Worm (Caenorhabditis elegans): ENCODE measurements around the gene srh-11.

- TF ChIP-seq let-526 (GFP tag; IDR thresholded peaks at IDR 0.05) (no peak), unc-62 (GFP tag; optimal IDR thresholded peaks at IDR 0.05) (no peak), cebp-1 (GFP tag; IDR thresholded peaks at IDR 0.05) (no peak), cebp-1 (tag; optimal IDR thresholded peaks at IDR 0.05) (no peak), Y67H2A.10 (GFP tag; conservative IDR thresholded peaks at IDR 0.05) (no peak), sea-2 (GFP tag; IDR thresholded peaks at IDR 0.05) (no peak), pha-4 (tag; optimal IDR thresholded peaks at IDR 0.05) (no peak), mes-4 (tag; optimal IDR thresholded peaks at IDR 0.05) (no peak), ceh-79 (tag; optimal IDR thresholded peaks at IDR 0.05) (no peak), dox-1 (GFP tag; IDR thresholded peaks at IDR 0.05) (no peak), F23B12.7 (tag; optimal IDR thresholded peaks at IDR 0.05; ENCODE audit: insufficient read depth) (no peak), him-1 (tag; optimal IDR thresholded peaks at IDR 0.05) (no peak), rpc-1 (optimal IDR thresholded peaks at IDR 0.05) (no peak), rpc-1 (tag; optimal IDR thresholded peaks at IDR 0.05) (no peak)
Observed at ce11 chrX:8327800-8328199, 8.9 kb upstream of the srh-11 start, which contains the start of gene F55E10.4.
